Fruit fly (Drosophila melanogaster): Measurements from ENCODE around the gene Hf.

dm6 chr2L:19923786-19924185 is 43.7 kb downstream of the Hf start:
- TF ChIP-seq CG8478 (optimal IDR thresholded peaks at IDR 0.05) (no peak), CTCF (optimal IDR thresholded peaks at IDR 0.05) (no peak)

Data from S2 (cell line).